Fruit fly (Drosophila melanogaster) whole organism: ENCODE measurements around the gene CG44094.

Experiments used
- CG8478 ChIP-seq: fragments of >200 bp; optimal IDR thresholded peaks from 2 replicates; lab custom pipeline; 2018; ENCODE audit warnings: inconsistent platforms
- Dll ChIP-seq: fragments of >200 bp; optimal IDR thresholded peaks from 2 replicates; lab custom pipeline; 2017
- EcR ChIP-seq, 2 experiments: fragments of >200 bp; optimal IDR thresholded peaks; 2 replicates each; lab custom pipeline; 2017; ENCODE audit warnings: missing biosample characterization in 2 of 2, missing genetic modification characterization in 2 of 2, missing genetic modification reagents in 2 of 2
- pan ChIP-seq: fragments of >200 bp; optimal IDR thresholded peaks from 2 replicates; lab custom pipeline; 2017
- psq ChIP-seq: fragments of >200 bp; optimal IDR thresholded peaks from 2 replicates; lab custom pipeline; 2017
- usp ChIP-seq: fragments of >200 bp; optimal IDR thresholded peaks from 2 replicates; lab custom pipeline; 2017; ENCODE audit warnings: missing biosample characterization, missing genetic modification characterization, mixed read lengths

CG44094 gene

dm6 chr3R:14580045-14580579 is 3.7 kb upstream of the CG44094 start:
- no peak for TF ChIP-seq pan (lab: Kevin White, UChicago)

- TF ChIP-seq EcR (GFP tag; optimal IDR thresholded peaks at IDR 0.05; lab: Kevin White, UChicago) (no peak), pan (lab: Kevin White, UChicago) (no peak), CG8478 (lab: Kevin White, UChicago) (no peak), Dll (lab: Kevin White, UChicago) (no peak), psq (no peak), usp (GFP tag; lab: Kevin White, UChicago) (no peak)
Measured at dm6 chr3R:14577803-14578493, 1.5 kb upstream of the CG44094 start.

- TF ChIP-seq CG8478 (lab: Kevin White, UChicago) (no peak), psq (no peak), Dll (lab: Kevin White, UChicago) (no peak), EcR (GFP tag; optimal IDR thresholded peaks at IDR 0.05; lab: Kevin White, UChicago) (no peak), pan (lab: Kevin White, UChicago) (no peak), usp (GFP tag; lab: Kevin White, UChicago) (no peak)
Measured at dm6 chr3R:14576692-14577646, 558 bp upstream of the CG44094 start, which contains the start of gene stumps. Gene stumps, plus strand, starts transcription at chr3R:14577217.

- TF ChIP-seq Dll (lab: Kevin White, UChicago): no peak
- peak; percentile 20 for TF ChIP-seq psq
Measured at dm6 chr3R:14575718-14576187, 658 bp downstream of the CG44094 start, which contains the start of gene CG7987. Gene CG7987, minus strand, starts transcription at chr3R:14575887.

dm6 chr3R:14574962-14575717 is 1.3 kb downstream of the CG44094 start:
- TF ChIP-seq usp (GFP tag; lab: Kevin White, UChicago): no peak
- peak; percentile 23 for TF ChIP-seq CG8478 (lab: Kevin White, UChicago)

- TF ChIP-seq usp (GFP tag; lab: Kevin White, UChicago) (no peak), Dll (lab: Kevin White, UChicago) (no peak), psq (no peak), pan (lab: Kevin White, UChicago) (no peak), CG8478 (lab: Kevin White, UChicago) (no peak), EcR (GFP tag; optimal IDR thresholded peaks at IDR 0.05; lab: Kevin White, UChicago) (no peak)
Measured at dm6 chr3R:14569411-14570107, 6.9 kb downstream of the CG44094 start, which contains the start of gene Cys. Gene Cys, minus strand, starts transcription at chr3R:14569644.

- TF ChIP-seq usp (GFP tag; lab: Kevin White, UChicago) (no peak), pan (lab: Kevin White, UChicago) (no peak), psq (no peak), Dll (lab: Kevin White, UChicago) (no peak), EcR (GFP tag; optimal IDR thresholded peaks at IDR 0.05; lab: Kevin White, UChicago) (no peak), CG8478 (lab: Kevin White, UChicago) (no peak)
Measured at dm6 chr3R:14568501-14569137, 7.8 kb downstream of the CG44094 start, which contains the start of gene CG8066. Gene CG8066, minus strand, starts transcription at chr3R:14568847.

- TF ChIP-seq CG8478 (lab: Kevin White, UChicago): no peak
- no peak for TF ChIP-seq Dll (lab: Kevin White, UChicago)
- TF ChIP-seq pan (lab: Kevin White, UChicago): no peak
- no peak for TF ChIP-seq EcR (GFP tag; optimal IDR thresholded peaks at IDR 0.05; lab: Kevin White, UChicago)
- no peak for TF ChIP-seq usp (GFP tag; lab: Kevin White, UChicago)
- no peak for TF ChIP-seq psq
Measured at dm6 chr3R:14567796-14568195, 8.6 kb downstream of the CG44094 start.

dm6 chr3R:14567329-14567728 is 9.1 kb downstream of the CG44094 start, which contains the start of gene CG31313:
Gene CG31313, minus strand, starts transcription at chr3R:14567429.
- TF ChIP-seq EcR (GFP tag; optimal IDR thresholded peaks at IDR 0.05; lab: Kevin White, UChicago) (no peak), pan (lab: Kevin White, UChicago) (no peak), psq (no peak), Dll (lab: Kevin White, UChicago) (no peak), CG8478 (lab: Kevin White, UChicago) (no peak), usp (GFP tag; lab: Kevin White, UChicago) (no peak)
